Worm (Caenorhabditis elegans) whole organism, late embryonic: ENCODE data around the gene rgs-10.

Experiments used
- K09A11.1 ChIP-seq: sonication (generic microtip); optimal IDR thresholded peaks from 2 replicates; lab custom pipeline; 2017; ENCODE audit warnings: antibody characterized with exemption, mild to moderate bottlenecking, missing genetic modification characterization, missing compliant biosample characterization; ENCODE audit not compliant: insufficient read depth
- T23F11.4 ChIP-seq: fragments of 200-800 bp; sonication (Bioruptor generic); optimal IDR thresholded peaks from 2 replicates; lab custom pipeline; 2018; ENCODE audit warnings: mild to moderate bottlenecking, missing genetic modification characterization, missing compliant biosample characterization
- ahr-1 ChIP-seq: sonication (generic microtip); optimal IDR thresholded peaks from 2 replicates; lab custom pipeline; 2016; ENCODE audit warnings: missing genetic modification characterization, missing compliant biosample characterization
- ama-1 ChIP-seq: fragments of 150-350 bp; optimal IDR thresholded peaks from 2 replicates; lab custom pipeline; 2014
- ceh-19 ChIP-seq: fragments of 200-800 bp; sonication (Bioruptor generic); optimal IDR thresholded peaks from 2 replicates; lab custom pipeline; 2018; ENCODE audit warnings: mild to moderate bottlenecking, missing genetic modification characterization, missing compliant biosample characterization
- ceh-2 ChIP-seq: sonication (generic microtip); optimal IDR thresholded peaks from 2 replicates; lab custom pipeline; 2016; ENCODE audit warnings: missing genotype, missing genetic modification characterization, missing compliant biosample characterization
- ceh-22 ChIP-seq: sonication (generic microtip); optimal IDR thresholded peaks from 2 replicates; lab custom pipeline; 2017; ENCODE audit warnings: missing biosample characterization, missing genetic modification characterization
- ceh-45 ChIP-seq: fragments of 200-800 bp; sonication (Bioruptor generic); IDR thresholded peaks from 2 replicates; pipeline ENCODE4 v1.3.6; 2022; ENCODE audit warnings: missing genetic modification reagents, missing genetic modification characterization, missing compliant biosample characterization
- ceh-9 ChIP-seq: sonication (generic microtip); optimal IDR thresholded peaks from 2 replicates; lab custom pipeline; 2016; ENCODE audit warnings: mild to moderate bottlenecking, missing genetic modification characterization, inconsistent platforms, missing compliant biosample characterization
- dmd-4 ChIP-seq: sonication (generic microtip); optimal IDR thresholded peaks from 2 replicates; lab custom pipeline; 2016; ENCODE audit warnings: borderline replicate concordance, missing genetic modification characterization, missing compliant biosample characterization
- dve-1 ChIP-seq: sonication (generic microtip); optimal IDR thresholded peaks from 2 replicates; lab custom pipeline; 2017; ENCODE audit warnings: antibody characterized with exemption, mild to moderate bottlenecking, missing genetic modification characterization, missing compliant biosample characterization
- elt-2 ChIP-seq: sonication (generic microtip); optimal IDR thresholded peaks from 2 replicates; lab custom pipeline; 2016; ENCODE audit warnings: missing genetic modification reagents, missing genetic modification characterization, missing compliant biosample characterization
- ets-4 ChIP-seq: sonication (generic microtip); optimal IDR thresholded peaks from 2 replicates; lab custom pipeline; 2016; ENCODE audit warnings: missing genetic modification characterization, missing compliant biosample characterization
- fax-1 ChIP-seq: sonication (generic microtip); optimal IDR thresholded peaks from 2 replicates; lab custom pipeline; 2016; ENCODE audit warnings: missing genotype, missing genetic modification characterization, missing compliant biosample characterization
- fkh-10 ChIP-seq: fragments of 150-350 bp; optimal IDR thresholded peaks from 2 replicates; lab custom pipeline; 2014; ENCODE audit warnings: missing biosample characterization, missing genetic modification reagents, missing genetic modification characterization
- fkh-6 ChIP-seq: sonication (generic microtip); optimal IDR thresholded peaks from 2 replicates; lab custom pipeline; 2016; ENCODE audit warnings: missing genetic modification characterization, missing compliant biosample characterization
- hlh-15 ChIP-seq: sonication (generic microtip); optimal IDR thresholded peaks from 2 replicates; lab custom pipeline; 2016; ENCODE audit warnings: missing genetic modification characterization, missing compliant biosample characterization
- hlh-6 ChIP-seq: sonication (generic microtip); optimal IDR thresholded peaks from 2 replicates; lab custom pipeline; 2016; ENCODE audit warnings: missing genotype, missing genetic modification characterization, missing compliant biosample characterization
- lim-6 ChIP-seq: sonication (generic microtip); optimal IDR thresholded peaks from 2 replicates; lab custom pipeline; 2016; ENCODE audit warnings: missing genetic modification characterization, missing compliant biosample characterization
- lin-11 ChIP-seq: fragments of 200-800 bp; sonication (Bioruptor generic); optimal IDR thresholded peaks from 2 replicates; lab custom pipeline; 2018; ENCODE audit warnings: mild to moderate bottlenecking, missing genetic modification characterization, missing compliant biosample characterization
- mec-3 ChIP-seq: sonication (generic microtip); optimal IDR thresholded peaks from 2 replicates; lab custom pipeline; 2016; ENCODE audit warnings: borderline replicate concordance, missing genetic modification characterization, missing compliant biosample characterization
- nfya-1 ChIP-seq: sonication (generic microtip); optimal IDR thresholded peaks from 2 replicates; lab custom pipeline; 2017; ENCODE audit warnings: missing genetic modification characterization, mild to moderate bottlenecking, missing compliant biosample characterization, antibody characterized with exemption, moderate library complexity
- nhr-11 ChIP-seq: fragments of 150-350 bp; optimal IDR thresholded peaks from 2 replicates; lab custom pipeline; 2014; ENCODE audit warnings: missing biosample characterization, missing genetic modification characterization
- nhr-232 ChIP-seq: sonication (generic microtip); optimal IDR thresholded peaks from 2 replicates; lab custom pipeline; 2016; ENCODE audit warnings: missing genetic modification characterization, missing compliant biosample characterization
- npax-4 ChIP-seq: sonication (generic microtip); optimal IDR thresholded peaks from 2 replicates; lab custom pipeline; 2016; ENCODE audit warnings: missing genetic modification characterization, missing compliant biosample characterization
- pax-1 ChIP-seq: fragments of 150-350 bp; optimal IDR thresholded peaks from 2 replicates; lab custom pipeline; 2014; ENCODE audit warnings: missing biosample characterization, missing genetic modification characterization
- pqm-1 ChIP-seq: sonication (generic microtip); optimal IDR thresholded peaks from 2 replicates; lab custom pipeline; 2016; ENCODE audit warnings: missing genetic modification characterization, missing compliant biosample characterization
- pros-1 ChIP-seq: fragments of 150-350 bp; optimal IDR thresholded peaks from 2 replicates; lab custom pipeline; 2014; ENCODE audit warnings: missing biosample characterization, missing genetic modification reagents, missing genetic modification characterization
- sdc-2 ChIP-seq: sonication (generic microtip); optimal IDR thresholded peaks from 2 replicates; lab custom pipeline; 2016; ENCODE audit warnings: missing genotype, missing genetic modification characterization, missing compliant biosample characterization
- sox-2 ChIP-seq: fragments of 200-800 bp; sonication (Bioruptor generic); IDR thresholded peaks from 2 replicates; pipeline ENCODE4 v1.3.6; 2022; ENCODE audit warnings: missing genetic modification reagents, missing genetic modification characterization, missing compliant biosample characterization
- ttx-3 ChIP-seq: sonication (generic microtip); optimal IDR thresholded peaks from 2 replicates; lab custom pipeline; 2016; ENCODE audit warnings: missing genetic modification reagents, missing genetic modification characterization, missing compliant biosample characterization
- unc-42 ChIP-seq: sonication (generic microtip); optimal IDR thresholded peaks from 2 replicates; lab custom pipeline; 2016; ENCODE audit warnings: missing genotype, missing genetic modification characterization, missing compliant biosample characterization
- unc-86 ChIP-seq: sonication (generic microtip); optimal IDR thresholded peaks from 2 replicates; lab custom pipeline; 2016; ENCODE audit warnings: missing genetic modification characterization, missing compliant biosample characterization

The rgs-10 gene

DNA sequence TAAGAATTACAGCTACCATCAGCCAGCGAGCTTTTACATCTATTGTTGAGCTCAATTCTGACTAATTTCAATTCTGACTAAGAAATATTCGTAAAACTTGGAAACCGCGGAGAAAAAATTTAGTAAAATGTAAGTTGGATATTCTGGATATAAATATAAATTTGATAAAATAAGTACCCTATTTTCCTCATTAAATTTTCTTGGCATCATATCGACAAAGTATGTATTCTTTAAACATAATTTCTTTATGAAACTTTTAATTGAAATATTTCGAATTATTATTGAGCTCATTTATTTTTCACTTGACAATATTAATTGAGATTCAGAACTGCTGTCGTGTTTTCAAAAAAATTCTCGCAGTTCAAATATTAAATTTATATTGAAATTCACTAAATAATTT lies 33.0 kb upstream of the rgs-10 start:
- TF ChIP-seq ahr-1 (tag; lab: Kevin White, UChicago) (no peak), pqm-1 (tag; lab: Kevin White, UChicago) (no peak), pros-1 (tag; lab: Kevin White, UChicago) (no peak), npax-4 (tag; lab: Kevin White, UChicago) (no peak), hlh-6 (tag; lab: Kevin White, UChicago) (no peak), elt-2 (tag; lab: Kevin White, UChicago) (no peak), fax-1 (tag; lab: Kevin White, UChicago) (no peak), nhr-11 (tag; lab: Kevin White, UChicago) (no peak), unc-42 (tag; lab: Kevin White, UChicago) (no peak), ceh-2 (tag; lab: Kevin White, UChicago) (no peak)

DNA sequence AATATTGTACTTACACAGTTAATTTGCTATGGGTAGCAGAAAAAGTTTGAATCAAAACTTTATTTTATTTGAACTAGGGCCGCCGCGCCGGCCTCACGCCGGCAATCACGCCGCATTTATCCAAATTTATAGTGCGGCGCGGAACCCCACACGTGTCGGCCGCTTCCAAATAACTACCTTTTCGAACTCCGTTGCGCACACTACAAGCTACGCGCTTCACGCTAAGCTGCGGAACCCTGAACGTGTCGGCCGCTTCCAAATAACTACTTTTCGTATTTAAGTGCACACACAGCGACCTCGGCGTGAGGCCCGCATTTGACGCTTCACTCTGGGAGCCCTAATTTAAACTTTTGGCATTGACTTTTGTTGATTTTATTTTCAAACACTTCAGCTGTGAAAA lies 31.1 kb upstream of the rgs-10 start:
- TF ChIP-seq ceh-45 (GFP tag; lab: Robert Waterston, UW) (no peak), ceh-9 (no peak), nhr-232 (tag; lab: Kevin White, UChicago) (no peak), pax-1 (tag; lab: Kevin White, UChicago) (no peak), sdc-2 (tag; lab: Kevin White, UChicago) (no peak), fkh-10 (GFP tag; lab: Kevin White, UChicago) (no peak), ceh-19 (no peak), lim-6 (tag; lab: Kevin White, UChicago) (no peak)
- TF ChIP-seq, all 69 proteins: peak for 0

DNA sequence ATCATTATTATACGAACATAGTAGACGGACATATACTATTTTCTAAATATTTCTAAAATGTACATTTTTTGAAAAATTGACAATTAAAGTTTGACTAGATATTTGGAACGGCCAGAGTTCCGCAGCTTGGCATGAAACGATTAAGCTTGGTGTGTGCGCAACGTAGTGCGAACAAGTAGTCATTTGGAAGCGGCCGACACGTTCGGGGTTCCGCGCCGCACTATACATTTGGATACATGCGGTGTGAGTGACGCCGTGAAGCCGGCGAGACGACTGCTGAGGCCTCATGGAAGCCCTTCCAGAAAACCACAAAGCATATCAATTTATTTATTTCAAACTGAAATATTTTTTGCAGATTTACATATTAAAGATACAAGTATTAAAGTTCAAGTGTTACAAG lies 24.4 kb upstream of the rgs-10 start:
- TF ChIP-seq pros-1 (tag; lab: Kevin White, UChicago): no peak
- no peak for TF ChIP-seq dmd-4 (tag; lab: Kevin White, UChicago)
- no peak for TF ChIP-seq nfya-1 (tag; lab: Kevin White, UChicago)
- TF ChIP-seq pqm-1 (tag; lab: Kevin White, UChicago): no peak
- TF ChIP-seq ceh-22: no peak
- no peak for TF ChIP-seq hlh-15 (tag; lab: Kevin White, UChicago)
- no peak for TF ChIP-seq K09A11.1
- TF ChIP-seq lin-11 (tag; lab: Kevin White, UChicago): no peak
- no peak for TF ChIP-seq unc-86 (tag; lab: Kevin White, UChicago)
- TF ChIP-seq pax-1 (tag; lab: Kevin White, UChicago): no peak
- TF ChIP-seq ets-4: no peak
- TF ChIP-seq dve-1 (tag; lab: Kevin White, UChicago): no peak
- TF ChIP-seq ahr-1 (tag; lab: Kevin White, UChicago): no peak
- no peak for TF ChIP-seq T23F11.4 (GFP tag; lab: Kevin White, UChicago)
- TF ChIP-seq ttx-3 (tag; lab: Kevin White, UChicago): no peak
- TF ChIP-seq, all 69 proteins: peak for 0

DNA sequence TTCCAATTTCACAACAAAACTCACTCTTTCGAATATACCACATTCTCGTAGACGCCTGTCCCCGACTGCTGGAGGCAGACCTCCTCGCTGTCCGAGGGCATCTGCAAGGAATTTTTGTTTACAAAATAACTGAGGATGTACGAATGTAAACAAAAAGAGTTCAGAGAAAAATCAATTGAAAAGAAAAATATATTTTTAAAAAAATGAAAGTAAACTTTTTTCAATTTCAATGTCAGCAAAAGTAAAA lies 16.4 kb upstream of the rgs-10 start, which contains the start of gene mrp-5:
mrp-5 (minus strand) TSS at position 101 of the 247 bp plus-strand sequence.
- TF ChIP-seq sox-2 (GFP tag; lab: Robert Waterston, UW): no peak
- no peak for TF ChIP-seq nhr-232 (tag; lab: Kevin White, UChicago)
- no peak for TF ChIP-seq fkh-10 (GFP tag; lab: Kevin White, UChicago)
- TF ChIP-seq nhr-11 (tag; lab: Kevin White, UChicago): no peak
- no peak for TF ChIP-seq fkh-6 (tag; lab: Kevin White, UChicago)
- TF ChIP-seq ceh-19: no peak
- no peak for TF ChIP-seq dmd-4 (tag; lab: Kevin White, UChicago)
- no peak for TF ChIP-seq pax-1 (tag; lab: Kevin White, UChicago)
- no peak for TF ChIP-seq mec-3 (tag; lab: Kevin White, UChicago)
- no peak for TF ChIP-seq ama-1
- TF ChIP-seq ets-4: no peak
- TF ChIP-seq ceh-45 (GFP tag; lab: Robert Waterston, UW): no peak
